Worm (Caenorhabditis elegans): ENCODE data around the gene sre-48.

- TF ChIP-seq nhr-12 (tag; optimal IDR thresholded peaks at IDR 0.05), result no peak
- TF ChIP-seq elt-3 (tag; optimal IDR thresholded peaks at IDR 0.05), result no peak
- TF ChIP-seq unc-62 (GFP tag; optimal IDR thresholded peaks at IDR 0.05), result no peak
- no peak for TF ChIP-seq pha-4 (tag; optimal IDR thresholded peaks at IDR 0.05)
- no peak for TF ChIP-seq lsy-2 (tag; optimal IDR thresholded peaks at IDR 0.05)
- no peak for TF ChIP-seq M03D4.4 (tag; optimal IDR thresholded peaks at IDR 0.05)
- TF ChIP-seq mab-5 (tag; optimal IDR thresholded peaks at IDR 0.05), result no peak
- no peak for TF ChIP-seq ces-1 (GFP tag; optimal IDR thresholded peaks at IDR 0.05)
- no peak for TF ChIP-seq ztf-11 (tag; optimal IDR thresholded peaks at IDR 0.05)
- TF ChIP-seq ham-2 (GFP tag; optimal IDR thresholded peaks at IDR 0.05), result no peak
- no peak for TF ChIP-seq sptf-1 (tag; optimal IDR thresholded peaks at IDR 0.05)
Measured at ce11 chrII:13964325-13964724, 15.4 kb downstream of the sre-48 start.

Data from whole organism, mixed stage, embryonic.